Worm (Caenorhabditis elegans) whole organism, L2 larva: ENCODE data around the gene ZK1098.11.

Experiments used
- elt-3 ChIP-seq: sonication (generic microtip); optimal IDR thresholded peaks from 2 replicates; lab custom pipeline; 2017; ENCODE audit warnings: missing biosample characterization, missing genetic modification characterization
- mdl-1 ChIP-seq, 2 experiments: fragments of 150-350 bp in 1 of 2; sonication (generic microtip) in 1 of 2; optimal IDR thresholded peaks; 2 replicates each; lab custom pipeline; 2017; ENCODE audit warnings: missing biosample characterization in 2 of 2, missing genetic modification characterization in 2 of 2
- nhr-237 ChIP-seq: fragments of 150-350 bp; optimal IDR thresholded peaks from 2 replicates; lab custom pipeline; 2014; ENCODE audit warnings: missing biosample characterization, missing genetic modification characterization
- ztf-11 ChIP-seq: sonication (generic microtip); optimal IDR thresholded peaks from 2 replicates; lab custom pipeline; 2017; ENCODE audit warnings: missing biosample characterization, missing genetic modification characterization

DNA sequence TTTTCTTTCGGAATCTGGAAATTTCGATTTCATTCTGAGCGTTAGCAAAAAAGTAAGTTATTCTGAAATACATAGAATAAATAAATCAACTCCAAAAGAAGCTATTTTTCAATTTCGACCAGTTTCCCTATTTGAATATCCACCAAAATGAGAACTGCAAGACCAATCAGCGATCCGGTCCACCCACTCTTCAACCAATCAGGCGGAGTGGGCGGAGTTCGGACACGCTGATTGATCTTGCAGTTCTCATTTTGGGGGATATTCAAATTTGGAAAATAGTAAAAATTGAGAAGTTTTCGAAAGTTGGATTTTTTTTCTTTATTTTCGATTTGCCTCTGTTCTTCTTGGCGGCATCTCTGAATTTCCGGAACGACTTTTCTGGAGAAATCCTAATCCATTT is 14.5 kb downstream of the ZK1098.11 start:
- TF ChIP-seq elt-3 (tag; lab: Kevin White, UChicago) (no peak), mdl-1 (tag; optimal IDR thresholded peaks at IDR 0.05; lab: Kevin White, UChicago) (no peak), nhr-237 (tag; lab: Kevin White, UChicago) (no peak), ztf-11 (no peak)
